Fruit fly (Drosophila melanogaster): ENCODE data around the gene Gr68a.

Gene Gr68a

DNA sequence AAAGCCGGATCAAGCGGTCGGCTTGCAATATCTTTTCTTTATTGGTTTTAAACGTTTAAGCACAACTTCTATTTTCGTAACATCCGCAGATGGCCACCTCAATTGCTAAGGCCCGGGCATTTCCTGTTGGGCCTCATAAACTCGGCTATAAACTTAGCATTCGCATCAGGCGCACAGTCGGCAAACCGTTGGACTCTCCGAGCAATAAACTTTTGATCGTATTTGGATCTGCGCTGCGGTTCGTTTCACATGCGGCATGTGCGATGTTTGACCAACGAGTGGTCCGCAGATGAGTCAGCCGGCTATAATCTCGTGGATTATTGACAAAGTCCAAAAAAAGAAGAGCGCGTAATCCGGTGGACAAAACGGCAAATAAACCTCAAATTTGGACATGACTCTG lies 39.3 kb upstream of the Gr68a start (continued):
- TF ChIP-seq CG9817 (tag; optimal IDR thresholded peaks at IDR 0.05), result no peak
- TF ChIP-seq CG18011 (GFP tag; optimal IDR thresholded peaks at IDR 0.05), result peak; percentile 81
- TF ChIP-seq Opbp (GFP tag; IDR thresholded peaks at IDR 0.05; ENCODE audit: partially characterized antibody), result no peak
- no peak for TF ChIP-seq ems (GFP tag; optimal IDR thresholded peaks at IDR 0.05)
- no peak for TF ChIP-seq CG2202 (tag; optimal IDR thresholded peaks at IDR 0.05)
- no peak for TF ChIP-seq CG17385 (GFP tag; optimal IDR thresholded peaks at IDR 0.05)
- no peak for TF ChIP-seq repo (GFP tag; optimal IDR thresholded peaks at IDR 0.05)
- TF ChIP-seq CG17359 (tag; optimal IDR thresholded peaks at IDR 0.05), result no peak
- 0 out of 2 replicates have a peak, but pooled peaks have one; percentile 21 for TF ChIP-seq bowl (GFP tag; IDR thresholded peaks at IDR 0.05)
- no peak for TF ChIP-seq Hr51 (GFP tag; optimal IDR thresholded peaks at IDR 0.05)
- TF ChIP-seq Med (GFP tag), result peak; percentile 60
- TF ChIP-seq klu (GFP tag; IDR thresholded peaks at IDR 0.05), result 0 out of 2 replicates have a peak, but pooled peaks have one; percentile 16
- no peak for TF ChIP-seq CG5245 (GFP tag; optimal IDR thresholded peaks at IDR 0.05)
- no peak for TF ChIP-seq CG17361 (GFP tag; IDR thresholded peaks at IDR 0.05)
- no peak for TF ChIP-seq Adf1 (GFP tag; IDR thresholded peaks at IDR 0.05)
- no peak for TF ChIP-seq Scr (GFP tag; IDR thresholded peaks at IDR 0.05; ENCODE audit: partially characterized antibody)
- TF ChIP-seq slbo (GFP tag; IDR thresholded peaks at IDR 0.05), result 0 out of 2 replicates have a peak, but pooled peaks have one; percentile 31
- no peak for TF ChIP-seq ATbp (GFP tag; optimal IDR thresholded peaks at IDR 0.05)
- TF ChIP-seq luna (GFP tag; optimal IDR thresholded peaks at IDR 0.05), result no peak
- TF ChIP-seq D (optimal IDR thresholded peaks at IDR 0.05), result no peak
- no peak for TF ChIP-seq D (GFP tag; optimal IDR thresholded peaks at IDR 0.05)
- no peak for TF ChIP-seq odd (GFP tag; optimal IDR thresholded peaks at IDR 0.05)
- no peak for TF ChIP-seq CG12659 (GFP tag; optimal IDR thresholded peaks at IDR 0.05)
- no peak for TF ChIP-seq Fer2 (tag; optimal IDR thresholded peaks at IDR 0.05)
- TF ChIP-seq ind (GFP tag; optimal IDR thresholded peaks at IDR 0.05), result no peak
- no peak for TF ChIP-seq sim (GFP tag; IDR thresholded peaks at IDR 0.05)
- no peak for TF ChIP-seq Dref (GFP tag; IDR thresholded peaks at IDR 0.05)
- no peak for TF ChIP-seq Asciz (GFP tag; optimal IDR thresholded peaks at IDR 0.05)
- peak; percentile 54; the same call in 1 of the 3 replicates for TF ChIP-seq ci (GFP tag; IDR thresholded peaks at IDR 0.05)
- TF ChIP-seq Bgb (GFP tag; IDR thresholded peaks at IDR 0.05; ENCODE audit: partially characterized antibody), result 0 out of 2 replicates have a peak, but pooled peaks have one; percentile 9
- TF ChIP-seq D19B (GFP tag; optimal IDR thresholded peaks at IDR 0.05), result no peak
- no peak for TF ChIP-seq CG3847 (GFP tag; IDR thresholded peaks at IDR 0.05)
- TF ChIP-seq stc (GFP tag; IDR thresholded peaks at IDR 0.05), result 0 out of 2 replicates have a peak, but pooled peaks have one; percentile 21
- TF ChIP-seq sob (GFP tag; IDR thresholded peaks at IDR 0.05), result 0 out of 2 replicates have a peak, but pooled peaks have one; percentile 37
- no peak for TF ChIP-seq CG7963 (GFP tag; IDR thresholded peaks at IDR 0.05; ENCODE audit: partially characterized antibody)
- peak; percentile 54; the same call in 1 of the 2 replicates for TF ChIP-seq Atf6 (GFP tag; IDR thresholded peaks at IDR 0.05)
- TF ChIP-seq Poxn (GFP tag; IDR thresholded peaks at IDR 0.05), result no peak
- peak; percentile 49 for TF ChIP-seq sd (tag; optimal IDR thresholded peaks at IDR 0.05)
- peak; percentile 55; the same call in 1 of the 3 replicates for TF ChIP-seq Dbx (GFP tag; IDR thresholded peaks at IDR 0.05)
- no peak for TF ChIP-seq unc-4 (GFP tag; IDR thresholded peaks at IDR 0.05; ENCODE audit: partially characterized antibody)
- TF ChIP-seq CG4360 (GFP tag; IDR thresholded peaks at IDR 0.05), result no peak
- no peak for TF ChIP-seq pho (GFP tag; optimal IDR thresholded peaks at IDR 0.05)
- TF ChIP-seq Rfx (GFP tag; IDR thresholded peaks at IDR 0.05), result peak; percentile 37; the same call in 1 of the 2 replicates
- TF ChIP-seq YL-1 (GFP tag; optimal IDR thresholded peaks at IDR 0.05), result no peak
- TF ChIP-seq Stat92E (GFP tag; optimal IDR thresholded peaks at IDR 0.05), result no peak

All from whole organism, embryonic.